Worm (Caenorhabditis elegans): ENCODE data around the gene C06C3.7.

- TF ChIP-seq hlh-26 (GFP tag; conservative IDR thresholded peaks at IDR 0.05) (no peak), ama-1 (optimal IDR thresholded peaks at IDR 0.05) (no peak), ama-1 (GFP tag; optimal IDR thresholded peaks at IDR 0.05) (no peak), mes-4 (tag; optimal IDR thresholded peaks at IDR 0.05) (no peak), ceh-27 (GFP tag; optimal IDR thresholded peaks at IDR 0.05) (no peak), F39B2.1 (GFP tag; IDR thresholded peaks at IDR 0.05) (no peak), hlh-12 (tag; optimal IDR thresholded peaks at IDR 0.05) (no peak), unc-62 (GFP tag; optimal IDR thresholded peaks at IDR 0.05) (no peak), ztf-18 (tag; optimal IDR thresholded peaks at IDR 0.05) (no peak), mxl-1 (tag; optimal IDR thresholded peaks at IDR 0.05) (no peak)
Observed at ce11 chrII:9372991-9373390, 12.3 kb upstream of the C06C3.7 start, which contains the start of gene C06C3.4.
